Fruit fly (Drosophila melanogaster): ENCODE measurements around the gene PNUTS.

The PNUTS gene

DNA sequence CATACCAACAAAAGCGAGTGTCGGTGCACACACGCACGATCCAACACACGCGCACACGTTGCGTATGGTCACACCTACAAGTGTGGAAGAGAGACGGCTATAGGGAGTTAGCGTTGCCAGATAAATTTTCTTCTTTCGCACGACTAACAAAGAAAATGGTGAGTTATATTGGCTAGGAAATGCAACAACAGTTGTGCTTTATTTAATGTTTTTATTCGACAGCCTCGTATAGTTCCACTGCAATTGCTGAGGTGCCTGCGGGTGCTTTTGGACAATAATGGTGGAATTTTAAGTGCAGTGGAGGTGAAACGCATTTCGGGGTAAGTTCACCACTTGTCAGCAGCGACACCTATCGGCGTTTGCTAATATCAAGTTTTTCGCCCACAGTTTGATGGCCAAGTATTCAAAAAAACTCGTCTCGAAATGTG is 1.2 kb downstream of the PNUTS start (continued):
- TF ChIP-seq Sry-β (GFP tag; optimal IDR thresholded peaks at IDR 0.05) (peak; percentile 10), lola (GFP tag; optimal IDR thresholded peaks at IDR 0.05) (no peak), CG13894 (tag; optimal IDR thresholded peaks at IDR 0.05) (peak; percentile 63), Hand (GFP tag; optimal IDR thresholded peaks at IDR 0.05) (no peak), Rfx (GFP tag; IDR thresholded peaks at IDR 0.05) (peak; percentile 37), Dad (GFP tag; optimal IDR thresholded peaks at IDR 0.05) (no peak), Atf6 (GFP tag; IDR thresholded peaks at IDR 0.05) (no peak; the same call in 1 of the 2 replicates), nmo (GFP tag; optimal IDR thresholded peaks at IDR 0.05) (peak; percentile 25), BEAF-32 (GFP tag; optimal IDR thresholded peaks at IDR 0.05) (peak; percentile 17), CG32767 (GFP tag; IDR thresholded peaks at IDR 0.05) (peak; percentile 62; the same call in 1 of the 2 replicates), grau (tag; optimal IDR thresholded peaks at IDR 0.05) (peak; percentile 7), CG10321 (GFP tag; IDR thresholded peaks at IDR 0.05) (peak; percentile 87), Ets97D (GFP tag; optimal IDR thresholded peaks at IDR 0.05) (peak; percentile 12), CG13624 (GFP tag; optimal IDR thresholded peaks at IDR 0.05) (peak; percentile 4), CG10565 (GFP tag; optimal IDR thresholded peaks at IDR 0.05) (no peak), CG12391 (tag; optimal IDR thresholded peaks at IDR 0.05) (no peak), gfzf (GFP tag; optimal IDR thresholded peaks at IDR 0.05) (peak; percentile 51), YL-1 (GFP tag; optimal IDR thresholded peaks at IDR 0.05) (peak; percentile 89), CG14710 (tag; optimal IDR thresholded peaks at IDR 0.05) (peak; percentile 31), CG2712 (tag; optimal IDR thresholded peaks at IDR 0.05) (peak; percentile 18), pros (GFP tag; optimal IDR thresholded peaks at IDR 0.05) (no peak), bab2 (GFP tag; optimal IDR thresholded peaks at IDR 0.05) (peak; percentile 7), CG32532 (GFP tag; IDR thresholded peaks at IDR 0.05) (peak; percentile 48; the same call in 1 of the 2 replicates), sqz (GFP tag; optimal IDR thresholded peaks at IDR 0.05) (no peak), Chrac-16 (GFP tag; optimal IDR thresholded peaks at IDR 0.05) (no peak), oc (tag; optimal IDR thresholded peaks at IDR 0.05) (no peak), CG10543 (GFP tag; optimal IDR thresholded peaks at IDR 0.05) (peak; percentile 0), TFAM (GFP tag; optimal IDR thresholded peaks at IDR 0.05) (no peak), Fer3 (tag; optimal IDR thresholded peaks at IDR 0.05) (no peak), CG43689 (GFP tag; IDR thresholded peaks at IDR 0.05) (no peak), MBD-R2 (GFP tag; IDR thresholded peaks at IDR 0.05) (peak; percentile 21; the same call in 1 of the 2 replicates), CG6689 (GFP tag; IDR thresholded peaks at IDR 0.05) (peak; percentile 43), D (optimal IDR thresholded peaks at IDR 0.05) (peak; percentile 40), D (GFP tag; optimal IDR thresholded peaks at IDR 0.05) (no peak), CG10267 (tag; optimal IDR thresholded peaks at IDR 0.05) (peak; percentile 12), CG2120 (GFP tag; optimal IDR thresholded peaks at IDR 0.05) (peak; percentile 10), ase (GFP tag; IDR thresholded peaks at IDR 0.05) (no peak), CG9932 (GFP tag; IDR thresholded peaks at IDR 0.05) (peak; percentile 39; the same call in 1 of the 2 replicates), MESR4 (GFP tag; optimal IDR thresholded peaks at IDR 0.05) (peak; percentile 51), CG13296 (GFP tag; optimal IDR thresholded peaks at IDR 0.05) (peak; percentile 21), Poxn (GFP tag; IDR thresholded peaks at IDR 0.05) (no peak), CG4820 (GFP tag; optimal IDR thresholded peaks at IDR 0.05) (peak; percentile 17), CG3847 (GFP tag; IDR thresholded peaks at IDR 0.05) (peak; percentile 73), CG8290 (GFP tag; optimal IDR thresholded peaks at IDR 0.05) (no peak), CG8290 (tag; optimal IDR thresholded peaks at IDR 0.05) (peak in 1 of 2 experiments; percentile 52), CG8388 (GFP tag; optimal IDR thresholded peaks at IDR 0.05) (peak; percentile 22), Awh (GFP tag; IDR thresholded peaks at IDR 0.05) (no peak), ftz-f1 (GFP tag; optimal IDR thresholded peaks at IDR 0.05) (peak; percentile 30), Hr78 (GFP tag; optimal IDR thresholded peaks at IDR 0.05) (no peak), C15 (GFP tag; IDR thresholded peaks at IDR 0.05) (no peak), CoRest (tag; optimal IDR thresholded peaks at IDR 0.05) (no peak)

All from whole organism, embryonic.